Fruit fly (Drosophila melanogaster): ENCODE results near the gene CG33985.
A peak's percentile ranks its signal among the peaks of the same experiment; 100 is the strongest.

The CG33985 gene

DNA sequence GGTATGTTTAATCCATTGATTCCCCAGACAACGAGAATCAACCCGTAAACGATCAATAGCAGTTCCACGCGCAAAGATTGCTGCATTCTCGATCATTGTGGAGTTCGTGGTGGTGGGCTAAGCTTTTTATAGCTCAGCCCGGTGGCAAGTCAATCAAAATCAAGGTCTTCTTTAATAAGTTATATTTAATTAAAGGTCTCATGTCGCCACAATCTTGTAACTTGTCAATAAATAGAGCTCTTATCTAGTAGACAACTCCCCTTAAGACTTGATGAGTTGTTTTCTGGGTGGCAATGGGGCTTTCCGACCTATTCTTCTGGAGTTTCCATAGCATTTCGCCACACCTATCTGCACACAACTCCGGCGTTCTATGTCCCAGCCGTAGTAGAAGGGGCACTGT is 1.5 kb upstream of the CG33985 start, which contains the start of gene CG42728:
Gene CG42728, minus strand, starts transcription at position 101 of the 400 bp plus-strand sequence.
- TF ChIP-seq ey (GFP tag; optimal IDR thresholded peaks at IDR 0.05), result no peak
- no peak for TF ChIP-seq psq (GFP tag; optimal IDR thresholded peaks at IDR 0.05)
- no peak for TF ChIP-seq usp (GFP tag; optimal IDR thresholded peaks at IDR 0.05)
- no peak for TF ChIP-seq tai (GFP tag; optimal IDR thresholded peaks at IDR 0.05)
- no peak for TF ChIP-seq GATAd (GFP tag; optimal IDR thresholded peaks at IDR 0.05)
- TF ChIP-seq sv (GFP tag; optimal IDR thresholded peaks at IDR 0.05), result no peak
- TF ChIP-seq rgr (GFP tag; optimal IDR thresholded peaks at IDR 0.05), result no peak

DNA sequence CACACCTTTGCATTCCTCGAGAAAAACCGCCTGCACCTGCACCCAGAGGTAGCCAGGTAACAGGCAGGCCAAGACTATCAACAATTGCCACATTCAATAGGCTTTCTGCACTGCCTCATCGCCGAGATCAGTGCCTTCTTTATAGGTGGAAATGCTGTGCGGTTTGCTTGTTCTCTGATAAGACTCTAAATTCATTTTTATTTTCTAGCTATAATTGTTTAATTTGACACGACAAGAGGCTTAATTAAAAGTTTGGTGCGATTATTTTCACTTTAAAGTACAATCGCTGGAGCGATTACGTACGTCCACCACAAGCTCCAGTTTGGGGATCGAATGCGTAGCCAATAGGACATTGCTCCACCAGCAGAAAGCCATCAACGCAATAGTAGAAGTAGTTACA is 804 bp upstream of the CG33985 start, which contains the start of gene CG42729:
Gene CG42729, minus strand, starts transcription at position 101 of the 400 bp plus-strand sequence.
- no peak for TF ChIP-seq GATAd (GFP tag; optimal IDR thresholded peaks at IDR 0.05)
- no peak for TF ChIP-seq HLH106 (tag; optimal IDR thresholded peaks at IDR 0.05)
- no peak for TF ChIP-seq woc (GFP tag; optimal IDR thresholded peaks at IDR 0.05)
- TF ChIP-seq ey (GFP tag; optimal IDR thresholded peaks at IDR 0.05), result no peak
- TF ChIP-seq psq (GFP tag; optimal IDR thresholded peaks at IDR 0.05), result no peak
- TF ChIP-seq h (GFP tag; optimal IDR thresholded peaks at IDR 0.05), result no peak
- no peak for TF ChIP-seq br (GFP tag; optimal IDR thresholded peaks at IDR 0.05)
- no peak for TF ChIP-seq Rel (GFP tag; optimal IDR thresholded peaks at IDR 0.05)
- TF ChIP-seq Rel (tag; optimal IDR thresholded peaks at IDR 0.05), result no peak
- no peak for TF ChIP-seq tai (GFP tag; optimal IDR thresholded peaks at IDR 0.05)
- no peak for TF ChIP-seq sage (GFP tag; optimal IDR thresholded peaks at IDR 0.05)
- TF ChIP-seq Abd-B (GFP tag; optimal IDR thresholded peaks at IDR 0.05), result no peak
- no peak for TF ChIP-seq dmrt93B (GFP tag; optimal IDR thresholded peaks at IDR 0.05)
- TF ChIP-seq foxo (GFP tag; optimal IDR thresholded peaks at IDR 0.05), result no peak
- no peak for TF ChIP-seq dsf (GFP tag; optimal IDR thresholded peaks at IDR 0.05; ENCODE audit: borderline replicate concordance)
- no peak for TF ChIP-seq usp (GFP tag; optimal IDR thresholded peaks at IDR 0.05)
- no peak for TF ChIP-seq Dif (GFP tag; optimal IDR thresholded peaks at IDR 0.05; ENCODE audit: partially characterized antibody)

DNA sequence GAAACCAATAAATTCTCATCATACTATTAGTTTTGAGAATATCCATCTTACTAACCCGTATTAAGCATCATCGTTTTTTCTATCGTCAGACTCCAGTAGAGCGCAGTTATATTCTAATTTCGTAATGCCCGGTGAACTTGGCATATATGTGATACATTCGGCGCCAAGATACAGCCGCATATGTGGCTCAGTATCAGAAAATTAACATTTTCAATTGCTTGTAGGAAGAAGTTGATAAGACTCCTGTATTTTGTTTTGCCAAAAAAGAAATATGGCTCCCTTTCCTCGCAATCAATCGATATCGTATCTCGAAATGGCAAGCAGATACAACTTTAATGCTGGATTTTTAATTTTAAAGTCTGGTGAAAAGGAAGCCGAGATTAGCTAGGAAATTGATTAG is 1.5 kb downstream of the CG33985 start, which contains the start of gene CG33986:
Gene CG33986, minus strand, starts transcription at position 101 of the 400 bp plus-strand sequence.
- no peak for TF ChIP-seq usp (GFP tag; optimal IDR thresholded peaks at IDR 0.05)
- no peak for TF ChIP-seq fru (GFP tag; optimal IDR thresholded peaks at IDR 0.05)
- TF ChIP-seq dsf (GFP tag; optimal IDR thresholded peaks at IDR 0.05; ENCODE audit: borderline replicate concordance), result no peak
- TF ChIP-seq GATAd (GFP tag; optimal IDR thresholded peaks at IDR 0.05), result no peak
- TF ChIP-seq sage (GFP tag; optimal IDR thresholded peaks at IDR 0.05), result no peak
- no peak for TF ChIP-seq brk (GFP tag; optimal IDR thresholded peaks at IDR 0.05)
- no peak for TF ChIP-seq Abd-B (GFP tag; optimal IDR thresholded peaks at IDR 0.05)
- TF ChIP-seq CG32264 (GFP tag; optimal IDR thresholded peaks at IDR 0.05), result no peak
- no peak for TF ChIP-seq CG9705 (GFP tag; optimal IDR thresholded peaks at IDR 0.05)
- TF ChIP-seq foxo (GFP tag; optimal IDR thresholded peaks at IDR 0.05), result no peak
- no peak for TF ChIP-seq dmrt93B (GFP tag; optimal IDR thresholded peaks at IDR 0.05)
- TF ChIP-seq jim (GFP tag; optimal IDR thresholded peaks at IDR 0.05), result no peak
- TF ChIP-seq Rel (GFP tag; optimal IDR thresholded peaks at IDR 0.05), result no peak
- no peak for TF ChIP-seq Rel (tag; optimal IDR thresholded peaks at IDR 0.05)
- TF ChIP-seq Dfd (GFP tag; optimal IDR thresholded peaks at IDR 0.05), result no peak
- TF ChIP-seq Mio (GFP tag; optimal IDR thresholded peaks at IDR 0.05), result no peak
- no peak for TF ChIP-seq Hr78 (GFP tag; optimal IDR thresholded peaks at IDR 0.05)

DNA sequence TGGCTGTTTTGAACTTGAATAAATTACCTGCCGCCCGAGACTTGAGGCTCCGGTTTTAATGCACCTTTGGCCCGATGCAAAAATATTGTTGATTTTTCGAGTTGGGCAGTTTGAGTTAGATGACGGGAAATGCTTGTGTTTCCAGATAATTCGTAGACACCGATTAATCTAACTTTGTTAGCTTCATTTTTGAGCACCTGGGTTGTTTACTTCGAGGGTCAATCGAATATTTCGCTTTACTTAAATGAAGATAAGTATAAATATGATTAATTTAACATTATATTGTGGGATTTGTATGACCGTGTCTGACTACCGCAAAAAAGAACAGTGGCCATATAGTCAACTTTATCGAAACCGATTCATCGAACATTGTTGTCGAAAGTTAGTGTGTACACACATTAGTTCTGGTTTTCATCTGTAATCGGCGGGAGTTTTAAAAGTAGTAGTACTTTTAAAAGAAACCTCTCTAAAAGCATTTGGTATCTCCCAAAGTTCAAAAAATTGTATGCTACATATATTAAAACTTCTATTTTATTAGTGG is 2.7 kb downstream of the CG33985 start, which contains the start of gene CG7945:
Gene CG7945, minus strand, starts transcription at position 332 of the 541 bp plus-strand sequence.
- TF ChIP-seq CrebA (GFP tag; optimal IDR thresholded peaks at IDR 0.05; ENCODE audit: borderline replicate concordance), result no peak
- peak; percentile 47 for TF ChIP-seq Rel (GFP tag; optimal IDR thresholded peaks at IDR 0.05)
- peak; percentile 99 for TF ChIP-seq Rel (tag; optimal IDR thresholded peaks at IDR 0.05)
- no peak for TF ChIP-seq OdsH (GFP tag; optimal IDR thresholded peaks at IDR 0.05)
- no peak for TF ChIP-seq Mio (GFP tag; optimal IDR thresholded peaks at IDR 0.05)
- peak; percentile 5 for TF ChIP-seq Hnf4 (GFP tag; optimal IDR thresholded peaks at IDR 0.05)
- no peak for TF ChIP-seq Vsx2 (GFP tag; optimal IDR thresholded peaks at IDR 0.05; ENCODE audit: partially characterized antibody)
- TF ChIP-seq sage (GFP tag; optimal IDR thresholded peaks at IDR 0.05), result peak; percentile 48

DNA sequence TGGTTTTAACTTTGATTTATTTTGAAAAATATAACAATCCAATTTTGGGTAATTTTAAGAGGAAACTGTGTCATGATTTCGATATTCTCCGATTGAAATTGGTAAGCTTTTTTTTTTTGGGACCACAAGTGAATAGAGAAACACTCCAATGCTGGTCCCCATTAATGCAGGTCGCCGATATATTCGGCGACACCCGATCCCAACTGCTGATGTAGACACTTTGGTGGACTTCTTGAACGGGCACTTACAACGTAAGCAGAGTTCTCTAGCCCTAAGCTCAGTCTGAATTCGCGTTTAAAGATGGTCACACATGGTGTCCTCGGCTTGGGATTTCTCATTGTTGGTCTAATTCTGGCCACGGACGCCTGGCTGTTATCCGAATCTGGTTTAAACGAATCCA is 6.3 kb downstream of the CG33985 start, which contains the start of gene yellow-k:
Gene yellow-k, plus strand, starts transcription at position 301 of the 400 bp plus-strand sequence.
- TF ChIP-seq tai (GFP tag; optimal IDR thresholded peaks at IDR 0.05) (no peak), dmrt93B (GFP tag; optimal IDR thresholded peaks at IDR 0.05) (no peak), Vsx2 (GFP tag; optimal IDR thresholded peaks at IDR 0.05; ENCODE audit: partially characterized antibody) (no peak), h (GFP tag; optimal IDR thresholded peaks at IDR 0.05) (no peak), dsf (GFP tag; optimal IDR thresholded peaks at IDR 0.05; ENCODE audit: borderline replicate concordance) (no peak), N (GFP tag; optimal IDR thresholded peaks at IDR 0.05) (no peak), OdsH (GFP tag; optimal IDR thresholded peaks at IDR 0.05) (no peak), sage (GFP tag; optimal IDR thresholded peaks at IDR 0.05) (no peak), dl (GFP tag; optimal IDR thresholded peaks at IDR 0.05; ENCODE audit: insufficient read depth in 1 of 2, partially characterized antibody in 2 of 2) (no peak), jim (GFP tag; optimal IDR thresholded peaks at IDR 0.05) (no peak), Abd-B (GFP tag; optimal IDR thresholded peaks at IDR 0.05) (no peak), Jra (GFP tag; optimal IDR thresholded peaks at IDR 0.05) (no peak), psq (GFP tag; optimal IDR thresholded peaks at IDR 0.05) (no peak), brk (GFP tag; optimal IDR thresholded peaks at IDR 0.05) (no peak), HLH106 (tag; optimal IDR thresholded peaks at IDR 0.05) (no peak), usp (GFP tag; optimal IDR thresholded peaks at IDR 0.05) (no peak), Dfd (GFP tag; optimal IDR thresholded peaks at IDR 0.05) (no peak), Dif (GFP tag; optimal IDR thresholded peaks at IDR 0.05; ENCODE audit: partially characterized antibody) (no peak), CG32264 (GFP tag; optimal IDR thresholded peaks at IDR 0.05) (no peak), ey (GFP tag; optimal IDR thresholded peaks at IDR 0.05) (no peak)
